Worm (Caenorhabditis elegans) whole organism, mixed stage, embryonic: ENCODE data around the gene T01G6.1.

ENCODE experiments used
- bed-3 ChIP-seq: fragments of 200-800 bp; sonication (Bioruptor generic); optimal IDR thresholded peaks from 3 replicates; lab custom pipeline; 2018; ENCODE audit warnings: mild to moderate bottlenecking, missing genetic modification characterization, moderate library complexity, missing compliant biosample characterization
- ceh-39 ChIP-seq: fragments of 150-350 bp; optimal IDR thresholded peaks from 2 replicates; lab custom pipeline; 2014; ENCODE audit warnings: missing biosample characterization, missing genetic modification characterization
- ceh-43 ChIP-seq: fragments of 200-800 bp; sonication (Bioruptor generic); optimal IDR thresholded peaks from 2 replicates; lab custom pipeline; 2018; ENCODE audit warnings: mild to moderate bottlenecking, missing genetic modification characterization, moderate library complexity, missing compliant biosample characterization
- drap-1 ChIP-seq: fragments of 200-800 bp; sonication (Bioruptor generic); optimal IDR thresholded peaks from 3 replicates; lab custom pipeline; 2018; ENCODE audit warnings: mild to moderate bottlenecking, missing genetic modification characterization, missing compliant biosample characterization
- mls-2 ChIP-seq: sonication (generic microtip); optimal IDR thresholded peaks from 2 replicates; lab custom pipeline; 2016; ENCODE audit warnings: mild to moderate bottlenecking, missing genetic modification characterization, moderate library complexity, missing compliant biosample characterization
- nhr-28 ChIP-seq: fragments of 150-350 bp; optimal IDR thresholded peaks from 2 replicates; lab custom pipeline; 2014; ENCODE audit warnings: missing biosample characterization, missing genetic modification characterization
- pha-4 ChIP-seq: fragments of 150-350 bp; optimal IDR thresholded peaks from 2 replicates; lab custom pipeline; 2018; ENCODE audit warnings: missing biosample characterization, missing genetic modification reagents, missing genetic modification characterization
- snpc-4 ChIP-seq: fragments of 150-350 bp; optimal IDR thresholded peaks from 2 replicates; lab custom pipeline; 2014; ENCODE audit warnings: missing biosample characterization, missing genetic modification characterization
- unc-39 ChIP-seq: fragments of 150-350 bp; optimal IDR thresholded peaks from 2 replicates; lab custom pipeline; 2014; ENCODE audit warnings: missing biosample characterization, missing genetic modification characterization
- unc-62 ChIP-seq: fragments of 150-350 bp; optimal IDR thresholded peaks from 2 replicates; lab custom pipeline; 2014; ENCODE audit warnings: missing biosample characterization, missing genetic modification reagents, missing genetic modification characterization
- zip-8 ChIP-seq: fragments of 150-350 bp; optimal IDR thresholded peaks from 2 replicates; lab custom pipeline; 2014; ENCODE audit warnings: missing biosample characterization, missing genetic modification characterization

ce11 chrV:453569-453968, 43.9 kb upstream of the T01G6.1 start, which contains the start of gene nhr-98:
- TF ChIP-seq ceh-39: no peak
- no peak for TF ChIP-seq unc-39 (tag; lab: Kevin White, UChicago)
- TF ChIP-seq zip-8 (tag; lab: Kevin White, UChicago): no peak
- no peak for TF ChIP-seq unc-62 (GFP tag; lab: Kevin White, UChicago)
- no peak for TF ChIP-seq pha-4
- no peak for TF ChIP-seq bed-3 (GFP tag; lab: Kevin White, UChicago)
- TF ChIP-seq nhr-28 (tag; lab: Kevin White, UChicago): no peak
- no peak for TF ChIP-seq drap-1 (GFP tag; lab: Kevin White, UChicago)
- no peak for TF ChIP-seq ceh-43 (GFP tag; lab: Kevin White, UChicago)
- no peak for TF ChIP-seq snpc-4 (tag; lab: Kevin White, UChicago)
- TF ChIP-seq mls-2 (tag; lab: Kevin White, UChicago): no peak
